Worm (Caenorhabditis elegans) whole organism, L4 larva: ENCODE measurements around the gene Y46G5A.36.
A peak's percentile ranks its signal among the peaks of the same experiment; 100 is the strongest.

Source experiments
- F37D6.2 ChIP-seq: sonication (generic microtip); optimal IDR thresholded peaks from 2 replicates; lab custom pipeline; 2016; ENCODE audit warnings: mild to moderate bottlenecking, missing genetic modification characterization, missing compliant biosample characterization
- F49E8.2 ChIP-seq: sonication (generic microtip); optimal IDR thresholded peaks from 2 replicates; lab custom pipeline; 2016; ENCODE audit warnings: missing compliant biosample characterization, mild to moderate bottlenecking, missing genetic modification characterization, borderline replicate concordance
- Y48G9A.11 ChIP-seq: fragments of 200-800 bp; sonication (Bioruptor generic); IDR thresholded peaks from 2 replicates; pipeline ENCODE4 v1.3.6; 2022; ENCODE audit warnings: missing genetic modification reagents, missing genetic modification characterization, missing compliant biosample characterization
- Y5F2A.4 ChIP-seq: fragments of 200-800 bp; sonication (Bioruptor generic); optimal IDR thresholded peaks from 2 replicates; lab custom pipeline; 2018; ENCODE audit warnings: mild to moderate bottlenecking, missing genetic modification characterization, missing compliant biosample characterization
- Y75B8A.6 ChIP-seq: fragments of 200-800 bp; sonication (Bioruptor generic); IDR thresholded peaks from 2 replicates; pipeline ENCODE4 v1.3.6; 2022; ENCODE audit warnings: missing genetic modification reagents, missing genetic modification characterization, missing compliant biosample characterization
- ZK337.2 ChIP-seq: fragments of 200-800 bp; sonication (Bioruptor generic); IDR thresholded peaks from 2 replicates; pipeline ENCODE4 v1.3.6; 2022; ENCODE audit warnings: missing genetic modification reagents, missing genetic modification characterization, missing compliant biosample characterization
- aha-1 ChIP-seq: fragments of 150-350 bp; peaks from one replicate; lab custom pipeline; 2014; ENCODE audit warnings: missing biosample characterization, missing genetic modification characterization
- aly-2 ChIP-seq: sonication (generic microtip); optimal IDR thresholded peaks from 2 replicates; lab custom pipeline; 2018; ENCODE audit warnings: missing biosample characterization, missing genetic modification characterization
- ama-1 ChIP-seq: fragments of 150-350 bp; optimal IDR thresholded peaks from 2 replicates; lab custom pipeline; 2014; ENCODE audit warnings: inconsistent platforms, mixed read lengths
- daf-16 ChIP-seq, 3 experiments: sonication (generic microtip); optimal IDR thresholded peaks; 2 replicates each; lab custom pipeline; 2016 to 2017; ENCODE audit warnings: missing genetic modification characterization in 3 of 3, missing genetic modification reagents in 3 of 3, mild to moderate bottlenecking in 2 of 3, missing compliant biosample characterization in 2 of 3, missing biosample characterization in 1 of 3, moderate library complexity in 1 of 3
- dmd-6 ChIP-seq: fragments of 200-800 bp; sonication (Bioruptor generic); IDR thresholded peaks from 2 replicates; pipeline ENCODE4 v1.3.6; 2022; ENCODE audit warnings: missing genetic modification reagents, missing genetic modification characterization, missing compliant biosample characterization
- dmd-8 ChIP-seq: fragments of 200-800 bp; sonication (Bioruptor generic); IDR thresholded peaks from 2 replicates; pipeline ENCODE4 v1.3.6; 2022; ENCODE audit warnings: missing genetic modification characterization, missing compliant biosample characterization
- dpl-1 ChIP-seq: fragments of 150-350 bp; optimal IDR thresholded peaks from 2 replicates; lab custom pipeline; 2014; ENCODE audit warnings: missing biosample characterization, missing genetic modification reagents, missing genetic modification characterization
- gei-8 ChIP-seq: fragments of 200-800 bp; sonication (Bioruptor generic); optimal IDR thresholded peaks from 2 replicates; lab custom pipeline; 2018; ENCODE audit warnings: mild to moderate bottlenecking, missing genetic modification characterization, missing compliant biosample characterization
- hlh-11 ChIP-seq: fragments of 200-800 bp; sonication (Bioruptor generic); optimal IDR thresholded peaks from 2 replicates; lab custom pipeline; 2018; ENCODE audit warnings: mild to moderate bottlenecking, missing genetic modification characterization, missing compliant biosample characterization
- hlh-30 ChIP-seq: sonication (generic microtip); optimal IDR thresholded peaks from 2 replicates; lab custom pipeline; 2017; ENCODE audit warnings: antibody characterized with exemption, mild to moderate bottlenecking, missing genetic modification characterization, missing compliant biosample characterization; ENCODE audit not compliant: insufficient read depth
- hmg-1.1 ChIP-seq: fragments of 200-800 bp; sonication (Bioruptor generic); IDR thresholded peaks from 2 replicates; pipeline ENCODE4 v1.3.6; 2022; ENCODE audit warnings: missing genetic modification reagents, missing genetic modification characterization, missing compliant biosample characterization
- lin-29 ChIP-seq: fragments of 200-800 bp; sonication (Bioruptor generic); IDR thresholded peaks from 2 replicates; pipeline ENCODE4 v1.3.6; 2022; ENCODE audit warnings: missing genetic modification reagents, missing genetic modification characterization, missing compliant biosample characterization
- lin-38 ChIP-seq: fragments of 200-800 bp; sonication (Bioruptor generic); IDR thresholded peaks from 2 replicates; pipeline ENCODE4 v1.3.6; 2022; ENCODE audit warnings: missing genetic modification reagents, missing genetic modification characterization, missing compliant biosample characterization
- lsy-2 ChIP-seq, 2 experiments: fragments of 150-350 bp in 1 of 2; sonication (generic microtip) in 1 of 2; optimal IDR thresholded peaks; 2 replicates each; lab custom pipeline; 2014 to 2017; ENCODE audit warnings: missing biosample characterization in 2 of 2, missing genetic modification characterization in 2 of 2
- mdl-1 ChIP-seq, 2 experiments: fragments of 150-350 bp in 1 of 2; sonication (generic microtip) in 1 of 2; optimal IDR thresholded peaks; 2 replicates each; lab custom pipeline; 2014 to 2017; ENCODE audit warnings: missing biosample characterization in 2 of 2, missing genetic modification characterization in 2 of 2
- mdt-29 ChIP-seq: fragments of 200-800 bp; sonication (Bioruptor generic); IDR thresholded peaks from 2 replicates; pipeline ENCODE4 v1.3.6; 2022; ENCODE audit warnings: missing genetic modification reagents, missing genetic modification characterization, missing compliant biosample characterization
- mep-1 ChIP-seq: fragments of 150-350 bp; sonication (generic microtip); optimal IDR thresholded peaks from 3 replicates; lab custom pipeline; 2014; ENCODE audit warnings: missing biosample characterization, missing genetic modification characterization
- mes-2 ChIP-seq: sonication (generic microtip); optimal IDR thresholded peaks from 2 replicates; lab custom pipeline; 2016; ENCODE audit warnings: missing genotype, mild to moderate bottlenecking, missing genetic modification characterization, missing compliant biosample characterization; ENCODE audit not compliant: poor library complexity, severe bottlenecking
- mxl-3 ChIP-seq: fragments of 200-800 bp; sonication (Bioruptor generic); optimal IDR thresholded peaks from 2 replicates; lab custom pipeline; 2018; ENCODE audit warnings: mild to moderate bottlenecking, missing genetic modification characterization, missing compliant biosample characterization
- nhr-11 ChIP-seq: fragments of 150-350 bp; optimal IDR thresholded peaks from 2 replicates; lab custom pipeline; 2014; ENCODE audit warnings: missing biosample characterization, missing genetic modification characterization
- nhr-28 ChIP-seq: fragments of 150-350 bp; optimal IDR thresholded peaks from 2 replicates; lab custom pipeline; 2014; ENCODE audit warnings: missing biosample characterization, missing genetic modification characterization
- nhr-76 ChIP-seq: fragments of 150-350 bp; optimal IDR thresholded peaks from 2 replicates; lab custom pipeline; 2014; ENCODE audit warnings: missing biosample characterization, missing genetic modification characterization
- pqm-1 ChIP-seq: sonication (generic microtip); optimal IDR thresholded peaks from 2 replicates; lab custom pipeline; 2017; ENCODE audit warnings: missing biosample characterization, missing genetic modification characterization
- rbr-2 ChIP-seq: sonication (generic microtip); optimal IDR thresholded peaks from 2 replicates; lab custom pipeline; 2016; ENCODE audit warnings: missing genotype, missing genetic modification characterization, missing compliant biosample characterization
- saeg-2 ChIP-seq: fragments of 200-800 bp; sonication (Bioruptor generic); IDR thresholded peaks from 2 replicates; pipeline ENCODE4 v1.3.6; 2022; ENCODE audit warnings: missing genetic modification reagents, missing genetic modification characterization, missing compliant biosample characterization
- sdz-12 ChIP-seq: fragments of 200-800 bp; sonication (Bioruptor generic); optimal IDR thresholded peaks from 2 replicates; lab custom pipeline; 2018; ENCODE audit warnings: mild to moderate bottlenecking, missing genetic modification characterization, missing compliant biosample characterization
- set-16 ChIP-seq: fragments of 200-800 bp; sonication (Bioruptor generic); IDR thresholded peaks from 2 replicates; pipeline ENCODE4 v1.3.6; 2022; ENCODE audit warnings: missing genetic modification reagents, missing genetic modification characterization, missing compliant biosample characterization
- snpc-1.2 ChIP-seq: fragments of 200-800 bp; sonication (Bioruptor generic); IDR thresholded peaks from 2 replicates; pipeline ENCODE4 v1.3.6; 2022; ENCODE audit warnings: missing genetic modification reagents, missing genetic modification characterization, missing compliant biosample characterization
- spr-1 ChIP-seq: sonication (generic microtip); optimal IDR thresholded peaks from 2 replicates; lab custom pipeline; 2016; ENCODE audit warnings: mild to moderate bottlenecking, missing genetic modification characterization, missing compliant biosample characterization
- unc-130 ChIP-seq: sonication (generic microtip); optimal IDR thresholded peaks from 2 replicates; lab custom pipeline; 2016; ENCODE audit warnings: missing genetic modification reagents, missing genetic modification characterization, missing compliant biosample characterization
- vab-7 ChIP-seq: fragments of 200-800 bp; sonication (Bioruptor generic); IDR thresholded peaks from 2 replicates; pipeline ENCODE4 v1.3.6; 2022; ENCODE audit warnings: missing genetic modification reagents, missing genetic modification characterization, missing compliant biosample characterization
- zip-2 ChIP-seq: fragments of 150-350 bp; optimal IDR thresholded peaks from 2 replicates; lab custom pipeline; 2014; ENCODE audit warnings: missing biosample characterization, missing genetic modification characterization

The Y46G5A.36 gene

ce11 chrII:12799927-12800522 is 23.5 kb upstream of the Y46G5A.36 start:
- peak; percentile 38 for TF ChIP-seq aha-1 (tag; lab: Kevin White, UChicago)
- no peak for TF ChIP-seq gei-8 (GFP tag; lab: Kevin White, UChicago)
- TF ChIP-seq pqm-1: no peak
- no peak for TF ChIP-seq lin-29 (GFP tag; lab: Robert Waterston, UW)
- TF ChIP-seq lin-38 (GFP tag; lab: Robert Waterston, UW): peak; percentile 97
- TF ChIP-seq set-16: no peak
- TF ChIP-seq vab-7 (GFP tag; lab: Robert Waterston, UW): no peak
- no peak for TF ChIP-seq mdt-29
- peak in 1 of 2 experiments; percentile 46 for TF ChIP-seq mdl-1 (tag; optimal IDR thresholded peaks at IDR 0.05; lab: Kevin White, UChicago)
- TF ChIP-seq ZK337.2 (GFP tag; lab: Robert Waterston, UW): no peak
- no peak for TF ChIP-seq rbr-2
- TF ChIP-seq Y48G9A.11: peak; percentile 76
- TF ChIP-seq lsy-2 (tag; optimal IDR thresholded peaks at IDR 0.05; lab: Kevin White, UChicago): peak; percentile 68 to 89
- peak; percentile 40 for TF ChIP-seq hlh-30 (tag; lab: Kevin White, UChicago)
- no peak for TF ChIP-seq sdz-12
- TF ChIP-seq nhr-76 (tag; lab: Kevin White, UChicago): no peak
- no peak for TF ChIP-seq Y75B8A.6
- TF ChIP-seq mxl-3 (GFP tag; lab: Kevin White, UChicago): peak; percentile 84
- no peak for TF ChIP-seq spr-1 (tag; lab: Kevin White, UChicago)
- TF ChIP-seq snpc-1.2: peak; percentile 29; the same call in 1 of the 2 replicates
- TF ChIP-seq mep-1 (tag; lab: Kevin White, UChicago): peak; percentile 46
- TF ChIP-seq F49E8.2 (tag; lab: Kevin White, UChicago): peak; percentile 67
- TF ChIP-seq dmd-6 (GFP tag; lab: Robert Waterston, UW): peak; percentile 44
- no peak for TF ChIP-seq aly-2 (tag; lab: Kevin White, UChicago)
- TF ChIP-seq daf-16 (GFP tag; optimal IDR thresholded peaks at IDR 0.05; lab: Kevin White, UChicago): no peak
- TF ChIP-seq daf-16 (tag; optimal IDR thresholded peaks at IDR 0.05; lab: Kevin White, UChicago): no peak
- TF ChIP-seq hmg-1.1: 0 out of 2 replicates have a peak, but pooled peaks have one; percentile 24
- peak; percentile 4 for TF ChIP-seq ama-1 (lab: Kevin White, UChicago)
- no peak for TF ChIP-seq zip-2 (tag; lab: Kevin White, UChicago)
- TF ChIP-seq Y5F2A.4: no peak
- peak; percentile 80 for TF ChIP-seq nhr-11
- peak; percentile 29 for TF ChIP-seq unc-130 (GFP tag; lab: Kevin White, UChicago)
- TF ChIP-seq F37D6.2 (tag; lab: Kevin White, UChicago): no peak
- TF ChIP-seq dpl-1 (GFP tag; lab: Kevin White, UChicago): peak; percentile 39
- peak; percentile 20 for TF ChIP-seq mes-2 (tag; lab: Kevin White, UChicago)
- no peak for TF ChIP-seq dmd-8 (GFP tag; lab: Robert Waterston, UW)
- TF ChIP-seq nhr-28 (tag; lab: Kevin White, UChicago): peak; percentile 77
- peak; percentile 45 for TF ChIP-seq hlh-11

- TF ChIP-seq saeg-2 (GFP tag; lab: Robert Waterston, UW): no peak
These were observed 18.3 kb upstream of the Y46G5A.36 start, which contains the start of the genes Y46G5A.18 and Y46G5A.47 for ce11 chrII:12805161-12805560. Y46G5A.18 (minus strand) TSS chrII:12805261. Y46G5A.47 (minus strand) TSS chrII:12805306.
